Worm (Caenorhabditis elegans) whole organism, early embryonic: ENCODE results near the gene srab-18.

Source experiments
- ama-1 ChIP-seq: fragments of 150-350 bp; optimal IDR thresholded peaks from 2 replicates; lab custom pipeline; 2014
- flt-1 ChIP-seq: fragments of 200-800 bp; sonication (Bioruptor generic); IDR thresholded peaks from 2 replicates; pipeline ENCODE4 v1.3.6; 2022; ENCODE audit warnings: missing genetic modification characterization, missing compliant biosample characterization
- hmg-4 ChIP-seq: fragments of 200-800 bp; sonication (Bioruptor generic); optimal IDR thresholded peaks from 2 replicates; lab custom pipeline; 2018; ENCODE audit warnings: mild to moderate bottlenecking, missing genetic modification characterization, missing compliant biosample characterization
- sea-1 ChIP-seq: fragments of 200-800 bp; sonication (Bioruptor generic); conservative IDR thresholded peaks from 2 replicates; pipeline ENCODE4 v1.3.6; 2022; ENCODE audit warnings: missing genetic modification characterization, missing compliant biosample characterization

DNA sequence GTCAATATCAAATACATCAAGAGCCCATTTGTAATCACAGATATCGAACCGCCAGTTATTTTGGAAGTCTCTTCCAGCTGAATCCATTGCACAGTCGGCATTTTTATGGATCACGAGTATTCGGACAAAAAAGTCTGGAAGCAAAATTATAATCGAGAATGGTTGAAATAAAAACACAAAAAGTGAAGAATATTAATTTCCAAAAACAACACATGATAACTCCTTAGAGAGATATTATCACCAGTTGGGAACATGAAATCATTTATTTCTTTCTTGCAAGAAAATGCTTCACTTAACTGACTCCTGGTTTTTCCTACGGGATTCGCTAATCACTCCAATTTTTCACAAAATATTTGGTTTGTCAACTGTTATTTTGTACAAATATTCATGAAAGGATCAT lies 47.1 kb downstream of the srab-18 start, which contains the start of gene str-2:
- no peak for TF ChIP-seq ama-1 (lab: Kevin White, UChicago)
- no peak for TF ChIP-seq sea-1 (GFP tag; lab: Robert Waterston, UW)
- no peak for TF ChIP-seq hmg-4 (GFP tag; lab: Kevin White, UChicago)
- no peak for TF ChIP-seq flt-1
